Fruit fly (Drosophila melanogaster) whole organism, embryonic: ENCODE data around the gene Chro.
A peak's percentile ranks its signal among the peaks of the same experiment; 100 is the strongest.

Experiments
- CG10267 ChIP-seq: fragments of 200-800 bp; sonication (Bioruptor generic); optimal IDR thresholded peaks from 2 replicates; lab custom pipeline; 2018; ENCODE audit warnings: missing biosample characterization, mild to moderate bottlenecking, missing genetic modification characterization, moderate library complexity
- CG10543 ChIP-seq: fragments of 200-800 bp; sonication (Bioruptor generic); optimal IDR thresholded peaks from 3 replicates; lab custom pipeline; 2017; ENCODE audit warnings: missing biosample characterization, mild to moderate bottlenecking, missing genetic modification characterization, moderate library complexity
- CG13424 ChIP-seq: fragments of 200-800 bp; sonication (Bioruptor generic); optimal IDR thresholded peaks from 2 replicates; lab custom pipeline; 2019; ENCODE audit warnings: missing biosample characterization, mild to moderate bottlenecking, missing genetic modification characterization, moderate library complexity
- CG13775 ChIP-seq: fragments of 200-800 bp; sonication (Bioruptor generic); optimal IDR thresholded peaks from 3 replicates; lab custom pipeline; 2017; ENCODE audit warnings: missing biosample characterization, mild to moderate bottlenecking, missing genetic modification characterization
- CG14860 ChIP-seq: fragments of 200-800 bp; sonication (Bioruptor generic); IDR thresholded peaks from 3 replicates; pipeline ENCODE4 v1.3.6; 2022; ENCODE audit warnings: missing biosample characterization, missing genetic modification characterization; ENCODE audit not compliant: partially characterized antibody
- CG17829 ChIP-seq: fragments of 200-800 bp; optimal IDR thresholded peaks from 2 replicates; lab custom pipeline; 2019; ENCODE audit warnings: missing biosample characterization, mild to moderate bottlenecking, missing genetic modification characterization, moderate library complexity
- CG18599 ChIP-seq: fragments of 200-800 bp; sonication (Bioruptor generic); optimal IDR thresholded peaks from 3 replicates; lab custom pipeline; 2017; ENCODE audit warnings: missing biosample characterization, missing genetic modification characterization, mild to moderate bottlenecking, moderate library complexity, missing genetic modification reagents
- CG2712 ChIP-seq: fragments of 200-800 bp; optimal IDR thresholded peaks from 3 replicates; lab custom pipeline; 2019; ENCODE audit warnings: missing biosample characterization, mild to moderate bottlenecking, missing genetic modification characterization, moderate library complexity
- CG32772 ChIP-seq: fragments of 200-800 bp; sonication (Bioruptor generic); IDR thresholded peaks from 2 replicates; pipeline ENCODE4 v1.3.6; 2022; ENCODE audit warnings: missing biosample characterization, missing genetic modification characterization
- CG34376 ChIP-seq: fragments of 200-800 bp; sonication (Bioruptor generic); optimal IDR thresholded peaks from 2 replicates; lab custom pipeline; 2018; ENCODE audit warnings: missing biosample characterization, mild to moderate bottlenecking, missing genetic modification characterization
- CG3838 ChIP-seq: fragments of 200-800 bp; sonication (Bioruptor generic); optimal IDR thresholded peaks from 3 replicates; lab custom pipeline; 2016; ENCODE audit warnings: missing biosample characterization, missing genetic modification characterization
- CG3847 ChIP-seq: fragments of 200-800 bp; sonication (Bioruptor generic); IDR thresholded peaks from 2 replicates; pipeline ENCODE4 v1.3.6; 2022; ENCODE audit warnings: missing biosample characterization, missing genetic modification characterization
- CG4820 ChIP-seq: fragments of 200-800 bp; sonication (Bioruptor generic); optimal IDR thresholded peaks from 3 replicates; lab custom pipeline; 2016; ENCODE audit warnings: missing biosample characterization, missing genetic modification characterization
- CG6272 ChIP-seq: fragments of 200-800 bp; sonication (Bioruptor generic); IDR thresholded peaks from 2 replicates; pipeline ENCODE4 v1.3.6; 2022; ENCODE audit warnings: missing biosample characterization, missing genetic modification characterization
- CG6683 ChIP-seq: fragments of 200-800 bp; sonication (Bioruptor generic); optimal IDR thresholded peaks from 2 replicates; lab custom pipeline; 2017; ENCODE audit warnings: missing biosample characterization, mild to moderate bottlenecking, missing genetic modification characterization, missing genetic modification reagents
- CG6791 ChIP-seq: fragments of 200-800 bp; sonication (Bioruptor generic); IDR thresholded peaks from 3 replicates; pipeline ENCODE4 v1.3.6; 2022; ENCODE audit warnings: missing biosample characterization, missing genetic modification characterization; ENCODE audit not compliant: partially characterized antibody
- CG7372 ChIP-seq: fragments of 200-800 bp; sonication (Bioruptor generic); IDR thresholded peaks from 2 replicates; pipeline ENCODE4 v1.3.6; 2022; ENCODE audit warnings: missing biosample characterization, missing genetic modification characterization
- CG7786 ChIP-seq: fragments of 200-800 bp; sonication (Bioruptor generic); optimal IDR thresholded peaks from 2 replicates; lab custom pipeline; 2016; ENCODE audit warnings: missing biosample characterization, missing genetic modification characterization
- CG9817 ChIP-seq: fragments of 200-800 bp; sonication (Bioruptor generic); optimal IDR thresholded peaks from 2 replicates; lab custom pipeline; 2018; ENCODE audit warnings: missing biosample characterization, mild to moderate bottlenecking, missing genetic modification characterization, moderate library complexity
- CG9876 ChIP-seq: fragments of 200-800 bp; sonication (Bioruptor generic); optimal IDR thresholded peaks from 2 replicates; lab custom pipeline; 2016; ENCODE audit warnings: missing biosample characterization, missing genetic modification characterization
- CHES-1-like ChIP-seq: fragments of 200-800 bp; sonication (Bioruptor generic); optimal IDR thresholded peaks from 2 replicates; lab custom pipeline; 2016; ENCODE audit warnings: missing biosample characterization, missing genetic modification characterization
- Dfd ChIP-seq, 2 experiments: fragments of >200 bp; optimal IDR thresholded peaks; 2 replicates each; lab custom pipeline; 2017; ENCODE audit warnings: missing biosample characterization in 2 of 2, missing genetic modification characterization in 2 of 2
- Dp ChIP-seq: fragments of 200-800 bp; sonication (Bioruptor generic); optimal IDR thresholded peaks from 2 replicates; lab custom pipeline; 2018; ENCODE audit warnings: missing biosample characterization, mild to moderate bottlenecking, missing genetic modification characterization, moderate library complexity
- GATAe ChIP-seq: fragments of 200-800 bp; sonication (Bioruptor generic); conservative IDR thresholded peaks from 2 replicates; pipeline ENCODE4 v1.3.6; 2022; ENCODE audit warnings: missing biosample characterization, missing genetic modification characterization
- HLH4C ChIP-seq: fragments of 200-800 bp; sonication (Bioruptor generic); IDR thresholded peaks from 3 replicates; pipeline ENCODE4 v1.3.6; 2022; ENCODE audit warnings: missing biosample characterization, missing genetic modification characterization; ENCODE audit not compliant: partially characterized antibody
- Hey ChIP-seq: fragments of 200-800 bp; sonication (Bioruptor generic); optimal IDR thresholded peaks from 3 replicates; lab custom pipeline; 2018; ENCODE audit warnings: missing biosample characterization, mild to moderate bottlenecking, missing genetic modification characterization
- HmgZ ChIP-seq: fragments of 200-800 bp; sonication (Bioruptor generic); optimal IDR thresholded peaks from 2 replicates; lab custom pipeline; 2018; ENCODE audit warnings: missing biosample characterization, mild to moderate bottlenecking, missing genetic modification characterization
- Med ChIP-seq: fragments of 200-800 bp; sonication (Bioruptor generic); peaks from one replicate; lab custom pipeline; 2016; ENCODE audit warnings: missing biosample characterization, missing genetic modification characterization, mild to moderate bottlenecking, inconsistent platforms, moderate library complexity
- Neu2 ChIP-seq: fragments of 200-800 bp; sonication (Bioruptor generic); optimal IDR thresholded peaks from 3 replicates; lab custom pipeline; 2016; ENCODE audit warnings: missing biosample characterization, missing genetic modification characterization, borderline replicate concordance
- Opbp ChIP-seq: fragments of 200-800 bp; sonication (Bioruptor generic); IDR thresholded peaks from 3 replicates; pipeline ENCODE4 v1.3.6; 2022; ENCODE audit warnings: missing biosample characterization, missing genetic modification characterization; ENCODE audit not compliant: partially characterized antibody
- Pdp1 ChIP-seq, 2 experiments: fragments of 200-800 bp; sonication (Bioruptor generic); optimal IDR thresholded peaks; 3 replicates each; lab custom pipeline; 2016; ENCODE audit warnings: missing biosample characterization in 2 of 2, missing genetic modification characterization in 2 of 2, mild to moderate bottlenecking in 1 of 2, moderate library complexity in 1 of 2
- Tbp ChIP-seq: fragments of >200 bp; optimal IDR thresholded peaks from 2 replicates; lab custom pipeline; 2018; ENCODE audit warnings: missing biosample characterization, missing genetic modification characterization
- YL-1 ChIP-seq: fragments of 200-800 bp; sonication (Bioruptor generic); optimal IDR thresholded peaks from 3 replicates; lab custom pipeline; 2017; ENCODE audit warnings: missing biosample characterization, mild to moderate bottlenecking, missing genetic modification characterization
- ci ChIP-seq: fragments of 200-800 bp; sonication (Bioruptor generic); IDR thresholded peaks from 3 replicates; pipeline ENCODE4 v1.3.6; 2022; ENCODE audit warnings: missing biosample characterization, missing genetic modification characterization
- crol ChIP-seq: fragments of 200-800 bp; sonication (Bioruptor generic); IDR thresholded peaks from 2 replicates; pipeline ENCODE4 v1.3.6; 2022; ENCODE audit warnings: missing biosample characterization, missing genetic modification characterization
- cwo ChIP-seq: fragments of 200-800 bp; sonication (Bioruptor generic); optimal IDR thresholded peaks from 3 replicates; lab custom pipeline; 2017; ENCODE audit warnings: missing biosample characterization, missing genetic modification characterization, mild to moderate bottlenecking, moderate library complexity, missing genetic modification reagents
- exex ChIP-seq: fragments of 200-800 bp; sonication (Bioruptor generic); optimal IDR thresholded peaks from 4 replicates; lab custom pipeline; 2018; ENCODE audit warnings: missing biosample characterization, mild to moderate bottlenecking, missing genetic modification characterization, moderate library complexity
- gce ChIP-seq: fragments of 200-800 bp; sonication (Bioruptor generic); IDR thresholded peaks from 3 replicates; pipeline ENCODE4 v1.3.6; 2022; ENCODE audit warnings: missing biosample characterization, missing genetic modification characterization
- kay ChIP-seq: fragments of 200-800 bp; sonication (Bioruptor generic); optimal IDR thresholded peaks from 2 replicates; lab custom pipeline; 2016; ENCODE audit warnings: missing biosample characterization, missing genetic modification characterization
- lmd ChIP-seq: fragments of 200-800 bp; sonication (Bioruptor generic); IDR thresholded peaks from 2 replicates; pipeline ENCODE4 v1.3.6; 2022; ENCODE audit warnings: missing biosample characterization, missing genetic modification characterization
- nerfin-2 ChIP-seq: fragments of 200-800 bp; sonication (Bioruptor generic); IDR thresholded peaks from 2 replicates; pipeline ENCODE4 v1.3.6; 2022; ENCODE audit warnings: missing biosample characterization, missing genetic modification characterization; ENCODE audit not compliant: partially characterized antibody
- onecut ChIP-seq: fragments of 200-800 bp; sonication (Bioruptor generic); IDR thresholded peaks from 2 replicates; pipeline ENCODE4 v1.3.6; 2022; ENCODE audit warnings: missing biosample characterization, missing genetic modification characterization
- pan ChIP-seq, 4 experiments: fragments of >200 bp in 3 of 4; fragments of 200-800 bp in 1 of 4; sonication (Bioruptor generic) in 1 of 4; optimal IDR thresholded peaks in 3 of 4; IDR thresholded peaks in 1 of 4; 2 replicates each; pipeline versions ENCODE4 v1.3.6 to Lab custom; 2017 to 2022; ENCODE audit warnings: missing biosample characterization in 2 of 4, missing genetic modification characterization in 2 of 4, mixed read lengths in 1 of 4
- schlank ChIP-seq: fragments of 200-800 bp; sonication (Bioruptor generic); optimal IDR thresholded peaks from 2 replicates; lab custom pipeline; 2018; ENCODE audit warnings: missing biosample characterization, mild to moderate bottlenecking, missing genetic modification characterization
- sqz ChIP-seq: fragments of 200-800 bp; sonication (Bioruptor generic); optimal IDR thresholded peaks from 3 replicates; lab custom pipeline; 2018; ENCODE audit warnings: missing biosample characterization, mild to moderate bottlenecking, missing genetic modification characterization
- sug ChIP-seq: fragments of 200-800 bp; optimal IDR thresholded peaks from 2 replicates; lab custom pipeline; 2019; ENCODE audit warnings: missing biosample characterization, mild to moderate bottlenecking, missing genetic modification characterization, moderate library complexity
- tna ChIP-seq: fragments of 200-800 bp; sonication (Bioruptor generic); IDR thresholded peaks from 2 replicates; pipeline ENCODE4 v1.3.6; 2022; ENCODE audit warnings: missing biosample characterization, missing genetic modification characterization; ENCODE audit not compliant: partially characterized antibody

The Chro gene

dm6 chr3L:22871030-22871844 is 7.5 kb downstream of the Chro start (continued):
- TF ChIP-seq CG18599 (GFP tag; lab: Kevin White, UChicago): peak; percentile 28
- TF ChIP-seq CHES-1-like: peak; percentile 35
- TF ChIP-seq CG10267 (tag; lab: Kevin White, UChicago): peak; percentile 20
- TF ChIP-seq tna (GFP tag; lab: Robert Waterston, UW): peak; percentile 71
- no peak for TF ChIP-seq CG6272 (GFP tag; lab: Robert Waterston, UW)
- TF ChIP-seq CG3847: peak; percentile 39
- TF ChIP-seq sqz (GFP tag; lab: Kevin White, UChicago): peak; percentile 12
- TF ChIP-seq CG34376 (GFP tag; lab: Kevin White, UChicago): peak; percentile 29
- TF ChIP-seq CG3838 (GFP tag; lab: Kevin White, UChicago): no peak
- TF ChIP-seq CG4820: no peak
- peak; percentile 11; the same call in 1 of the 2 replicates for TF ChIP-seq lmd (GFP tag; lab: Robert Waterston, UW)
- TF ChIP-seq Med (GFP tag; lab: Kevin White, UChicago): peak; percentile 92
- peak; percentile 45; the same call in 1 of the 3 replicates for TF ChIP-seq CG14860
- no peak for TF ChIP-seq CG17829 (tag; lab: Kevin White, UChicago)
- TF ChIP-seq CG32772 (GFP tag; lab: Robert Waterston, UW): peak; percentile 12; the same call in 1 of the 2 replicates
- TF ChIP-seq pan (optimal IDR thresholded peaks at IDR 0.05; lab: Kevin White, UChicago): no peak
- TF ChIP-seq pan (GFP tag; optimal IDR thresholded peaks at IDR 0.05 in 1 of 2, IDR thresholded peaks at IDR 0.05 in 1 of 2): peak in 1 of 2 experiments; percentile 37
- TF ChIP-seq CG9876 (GFP tag; lab: Kevin White, UChicago): no peak
- peak; percentile 65; the same call in 2 of the 3 replicates for TF ChIP-seq Opbp
- peak; percentile 14 for TF ChIP-seq CG13424
- TF ChIP-seq CG7786 (GFP tag; lab: Kevin White, UChicago): peak; percentile 33
- TF ChIP-seq CG6791: peak; percentile 70; the same call in 2 of the 3 replicates
- TF ChIP-seq Dfd (GFP tag; optimal IDR thresholded peaks at IDR 0.05; lab: Kevin White, UChicago): no peak
- TF ChIP-seq ci (GFP tag; lab: Robert Waterston, UW): peak; percentile 63; the same call in 1 of the 3 replicates
- TF ChIP-seq nerfin-2 (GFP tag; lab: Robert Waterston, UW): peak; percentile 71
- peak; percentile 2 for TF ChIP-seq HmgZ (tag; lab: Kevin White, UChicago)
- TF ChIP-seq HLH4C (GFP tag; lab: Robert Waterston, UW): peak; percentile 67; the same call in 2 of the 3 replicates
- 0 out of 2 replicates have a peak, but pooled peaks have one; percentile 21 for TF ChIP-seq CG7372 (GFP tag; lab: Robert Waterston, UW)
- peak; percentile 4 for TF ChIP-seq CG13775 (GFP tag; lab: Kevin White, UChicago)
- TF ChIP-seq CG2712 (tag; lab: Kevin White, UChicago): peak; percentile 3
- peak; percentile 4 for TF ChIP-seq CG9817 (tag; lab: Kevin White, UChicago)

- TF ChIP-seq Hey (tag; lab: Kevin White, UChicago) (peak; percentile 21), HmgZ (tag; lab: Kevin White, UChicago) (peak; percentile 5), CG10543 (no peak), crol (GFP tag; lab: Robert Waterston, UW) (peak; percentile 79), onecut (GFP tag; lab: Robert Waterston, UW) (peak; percentile 85), exex (tag; lab: Kevin White, UChicago) (peak; percentile 16), Pdp1 (GFP tag; optimal IDR thresholded peaks at IDR 0.05; lab: Kevin White, UChicago) (peak in 1 of 2 experiments; percentile 64), cwo (peak; percentile 92), Neu2 (GFP tag; lab: Kevin White, UChicago) (no peak), schlank (tag; lab: Kevin White, UChicago) (no peak), Med (GFP tag; lab: Kevin White, UChicago) (no peak), Dp (no peak), YL-1 (no peak), Tbp (no peak), GATAe (peak; percentile 64; the same call in 1 of the 2 replicates), sug (tag; lab: Kevin White, UChicago) (peak; percentile 47), CG6683 (GFP tag; lab: Kevin White, UChicago) (no peak), gce (GFP tag; lab: Robert Waterston, UW) (0 out of 3 replicates have a peak, but pooled peaks have one; percentile 4), kay (GFP tag; lab: Kevin White, UChicago) (peak; percentile 63)
Measured at dm6 chr3L:22870378-22870777, 8.4 kb downstream of the Chro start.
